Worm (Caenorhabditis elegans) whole organism, late embryonic: ENCODE data around the gene nhr-116.
A peak's percentile ranks its signal among the peaks of the same experiment; 100 is the strongest.

Experiments used
- F13H6.1 ChIP-seq: sonication (generic microtip); optimal IDR thresholded peaks from 2 replicates; lab custom pipeline; 2016; ENCODE audit warnings: missing genetic modification characterization, missing compliant biosample characterization
- K02D7.2 ChIP-seq: sonication (generic microtip); optimal IDR thresholded peaks from 2 replicates; lab custom pipeline; 2017; ENCODE audit warnings: mild to moderate bottlenecking, missing genetic modification characterization, missing compliant biosample characterization
- ahr-1 ChIP-seq: sonication (generic microtip); optimal IDR thresholded peaks from 2 replicates; lab custom pipeline; 2016; ENCODE audit warnings: missing genetic modification characterization, missing compliant biosample characterization
- ceh-6 ChIP-seq: fragments of 200-800 bp; sonication (Bioruptor generic); optimal IDR thresholded peaks from 2 replicates; lab custom pipeline; 2018; ENCODE audit warnings: mild to moderate bottlenecking, missing genetic modification characterization, missing compliant biosample characterization
- dve-1 ChIP-seq: sonication (generic microtip); optimal IDR thresholded peaks from 2 replicates; lab custom pipeline; 2017; ENCODE audit warnings: antibody characterized with exemption, mild to moderate bottlenecking, missing genetic modification characterization, missing compliant biosample characterization
- hlh-6 ChIP-seq: sonication (generic microtip); optimal IDR thresholded peaks from 2 replicates; lab custom pipeline; 2016; ENCODE audit warnings: missing genotype, missing genetic modification characterization, missing compliant biosample characterization
- hlh-8 ChIP-seq: sonication (generic microtip); optimal IDR thresholded peaks from 2 replicates; lab custom pipeline; 2016; ENCODE audit warnings: missing genotype, missing genetic modification characterization, missing compliant biosample characterization
- mec-3 ChIP-seq: sonication (generic microtip); optimal IDR thresholded peaks from 2 replicates; lab custom pipeline; 2016; ENCODE audit warnings: borderline replicate concordance, missing genetic modification characterization, missing compliant biosample characterization
- nfya-1 ChIP-seq: sonication (generic microtip); optimal IDR thresholded peaks from 2 replicates; lab custom pipeline; 2017; ENCODE audit warnings: missing genetic modification characterization, mild to moderate bottlenecking, missing compliant biosample characterization, antibody characterized with exemption, moderate library complexity
- unc-55 ChIP-seq: sonication (generic microtip); optimal IDR thresholded peaks from 2 replicates; lab custom pipeline; 2017; ENCODE audit warnings: missing biosample characterization, missing genetic modification reagents, missing genetic modification characterization
- zip-5 ChIP-seq: sonication (generic microtip); optimal IDR thresholded peaks from 2 replicates; lab custom pipeline; 2016; ENCODE audit warnings: missing genetic modification characterization, missing compliant biosample characterization
- ztf-16 ChIP-seq: sonication (generic microtip); optimal IDR thresholded peaks from 2 replicates; lab custom pipeline; 2017; ENCODE audit warnings: missing genetic modification characterization, missing compliant biosample characterization

Gene nhr-116

ce11 chrV:16956229-16956628, 44.2 kb downstream of the nhr-116 start, which contains the start of gene clec-239:
clec-239 (plus strand) TSS chrV:16956529.
- TF ChIP-seq ahr-1: no peak
- no peak for TF ChIP-seq dve-1 (tag; lab: Kevin White, UChicago)
- TF ChIP-seq zip-5: no peak
- TF ChIP-seq hlh-6 (tag; lab: Kevin White, UChicago): no peak
- no peak for TF ChIP-seq unc-55 (GFP tag; lab: Kevin White, UChicago)
- TF ChIP-seq ztf-16 (tag; lab: Kevin White, UChicago): no peak
- TF ChIP-seq K02D7.2 (tag; lab: Kevin White, UChicago): no peak

- TF ChIP-seq hlh-8 (tag; lab: Kevin White, UChicago) (no peak), ceh-6 (no peak), mec-3 (tag; lab: Kevin White, UChicago) (no peak), F13H6.1 (tag; lab: Kevin White, UChicago) (no peak), nfya-1 (tag; lab: Kevin White, UChicago) (peak; percentile 84)
These were observed 46.9 kb downstream of the nhr-116 start for ce11 chrV:16958975-16959374.
